Fruit fly (Drosophila melanogaster): ENCODE data around the gene loco.
A peak's percentile ranks its signal among the peaks of the same experiment; 100 is the strongest.

The loco gene

DNA sequence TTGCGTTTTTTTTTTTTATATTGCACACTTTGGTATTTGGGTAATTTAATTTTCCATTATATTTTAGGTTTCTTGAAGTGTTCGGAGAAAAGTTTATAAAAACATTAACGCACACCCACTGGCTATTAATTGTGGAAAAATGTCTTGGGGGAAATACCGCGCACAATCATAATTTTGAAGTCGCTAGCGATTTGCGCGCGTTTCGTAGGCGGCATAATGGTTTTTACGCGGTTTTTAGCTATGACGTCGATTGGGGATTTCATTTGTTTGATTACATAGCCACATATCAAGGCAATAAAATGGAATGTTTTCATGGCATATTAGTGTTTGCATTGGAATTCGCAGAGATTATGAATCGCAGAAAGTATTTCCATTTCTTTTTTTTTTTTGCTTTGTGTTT is 7.0 kb downstream of the loco start:
- TF ChIP-seq CG3065 (GFP tag; optimal IDR thresholded peaks at IDR 0.05) (no peak), CG17912 (GFP tag; optimal IDR thresholded peaks at IDR 0.05) (no peak), sd (tag; optimal IDR thresholded peaks at IDR 0.05) (peak; percentile 50), CG12236 (GFP tag; optimal IDR thresholded peaks at IDR 0.05) (no peak), sens (GFP tag) (peak; percentile 31), grn (GFP tag; optimal IDR thresholded peaks at IDR 0.05) (no peak), fru (optimal IDR thresholded peaks at IDR 0.05) (no peak), CG8359 (GFP tag; optimal IDR thresholded peaks at IDR 0.05; ENCODE audit: borderline replicate concordance) (peak; percentile 99), Pdp1 (GFP tag; optimal IDR thresholded peaks at IDR 0.05) (peak in 1 of 2 experiments; percentile 20), tin (GFP tag; optimal IDR thresholded peaks at IDR 0.05) (no peak)

DNA sequence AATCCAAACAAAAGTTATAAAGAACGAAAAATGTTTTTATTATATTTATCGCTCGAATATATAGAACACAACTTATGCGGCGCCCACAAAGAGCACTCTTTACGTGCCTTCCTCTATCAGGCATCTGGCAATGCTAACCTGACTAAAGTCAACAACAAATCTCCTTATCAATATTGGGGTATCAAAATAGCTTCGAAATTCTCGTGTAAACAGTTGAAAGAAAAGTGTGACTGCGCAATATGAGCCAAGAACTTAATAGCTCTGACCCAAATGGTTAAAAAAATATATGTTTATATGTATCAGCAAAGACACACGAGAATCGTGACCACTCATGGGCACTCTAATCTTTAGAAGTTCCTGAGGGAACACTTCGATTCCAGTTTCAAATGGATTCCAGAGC is 8.0 kb downstream of the loco start:
- TF ChIP-seq CG17568 (GFP tag; optimal IDR thresholded peaks at IDR 0.05) (peak; percentile 52), Awh (GFP tag; IDR thresholded peaks at IDR 0.05) (no peak), CG4707 (GFP tag; optimal IDR thresholded peaks at IDR 0.05) (peak; percentile 35), CG18476 (GFP tag; optimal IDR thresholded peaks at IDR 0.05) (no peak), Scr (GFP tag; IDR thresholded peaks at IDR 0.05; ENCODE audit: partially characterized antibody) (no peak), Xbp1 (GFP tag; optimal IDR thresholded peaks at IDR 0.05) (no peak), ab (GFP tag; optimal IDR thresholded peaks at IDR 0.05) (no peak), CG6272 (GFP tag; IDR thresholded peaks at IDR 0.05) (no peak), Hey (tag; optimal IDR thresholded peaks at IDR 0.05) (peak; percentile 44), dimm (GFP tag; IDR thresholded peaks at IDR 0.05) (no peak), sens (GFP tag) (peak; percentile 52), CG5180 (GFP tag; optimal IDR thresholded peaks at IDR 0.05) (peak; percentile 5), ftz-f1 (GFP tag; optimal IDR thresholded peaks at IDR 0.05) (no peak), ci (GFP tag; IDR thresholded peaks at IDR 0.05) (peak; percentile 72), Eip74EF (GFP tag; optimal IDR thresholded peaks at IDR 0.05) (no peak), grn (GFP tag; optimal IDR thresholded peaks at IDR 0.05) (peak; percentile 75), emc (GFP tag; optimal IDR thresholded peaks at IDR 0.05) (no peak), ash1 (GFP tag; optimal IDR thresholded peaks at IDR 0.05) (no peak), salm (tag; optimal IDR thresholded peaks at IDR 0.05) (peak; percentile 36), Rx (GFP tag; IDR thresholded peaks at IDR 0.05) (no peak), MESR4 (GFP tag; optimal IDR thresholded peaks at IDR 0.05) (no peak), nom (GFP tag; optimal IDR thresholded peaks at IDR 0.05) (no peak), Ets97D (GFP tag; optimal IDR thresholded peaks at IDR 0.05) (no peak), zf30C (GFP tag; optimal IDR thresholded peaks at IDR 0.05) (no peak), CG8388 (GFP tag; optimal IDR thresholded peaks at IDR 0.05) (no peak), ssp (GFP tag; IDR thresholded peaks at IDR 0.05) (no peak), so (GFP tag; IDR thresholded peaks at IDR 0.05) (no peak), ara (GFP tag; IDR thresholded peaks at IDR 0.05) (no peak), dan (GFP tag; IDR thresholded peaks at IDR 0.05) (no peak), CG31441 (GFP tag; IDR thresholded peaks at IDR 0.05) (no peak), CG2199 (GFP tag; IDR thresholded peaks at IDR 0.05) (no peak), eve (GFP tag; optimal IDR thresholded peaks at IDR 0.05) (peak in 1 of 2 experiments; percentile 50), CG12104 (GFP tag; optimal IDR thresholded peaks at IDR 0.05) (no peak), CG10565 (GFP tag; optimal IDR thresholded peaks at IDR 0.05) (no peak), lola (GFP tag; optimal IDR thresholded peaks at IDR 0.05) (no peak), CrebB (tag; optimal IDR thresholded peaks at IDR 0.05) (peak; percentile 24), amos (GFP tag; IDR thresholded peaks at IDR 0.05; ENCODE audit: partially characterized antibody) (no peak), caup (GFP tag; optimal IDR thresholded peaks at IDR 0.05; ENCODE audit: severe bottlenecking) (no peak), CG13287 (GFP tag; IDR thresholded peaks at IDR 0.05; ENCODE audit: partially characterized antibody) (no peak), gfzf (GFP tag; optimal IDR thresholded peaks at IDR 0.05) (no peak), CG13123 (GFP tag; optimal IDR thresholded peaks at IDR 0.05) (no peak), CG1602 (GFP tag; optimal IDR thresholded peaks at IDR 0.05) (no peak)
